Fruit fly (Drosophila melanogaster): ENCODE results near the gene Polr3C.

Gene Polr3C

DNA sequence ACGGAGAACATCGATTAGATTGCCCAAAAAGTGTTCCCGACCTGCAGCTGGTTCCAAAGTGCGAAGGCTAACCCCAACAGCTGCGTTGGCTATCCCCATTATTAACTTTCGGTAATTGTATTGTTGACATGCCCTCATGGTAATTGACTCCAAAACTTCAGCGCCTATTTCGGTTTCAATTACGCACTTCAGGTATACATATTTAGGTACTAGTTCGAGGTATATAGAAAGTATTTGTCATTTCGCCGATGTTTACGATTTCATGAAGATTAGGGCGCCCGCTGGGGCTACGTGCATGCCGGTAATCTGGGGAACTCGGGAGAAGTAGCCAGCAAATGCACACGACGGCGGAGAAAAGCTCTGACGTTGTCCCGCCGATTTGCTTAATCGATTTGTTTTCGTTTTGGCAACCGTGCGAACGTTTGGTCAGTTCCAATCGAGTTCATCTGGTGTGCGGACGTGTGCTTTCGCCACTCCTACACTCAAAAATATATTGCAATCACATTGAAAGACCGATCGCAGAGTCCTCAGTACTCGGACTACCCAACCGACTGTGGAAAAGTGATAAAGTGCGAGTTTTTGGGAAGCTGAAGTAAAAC lies 19.1 kb upstream of the Polr3C start (continued):
- TF ChIP-seq Dll (GFP tag; IDR thresholded peaks at IDR 0.05; ENCODE audit: partially characterized antibody), result no peak
- no peak for TF ChIP-seq slp2 (GFP tag; optimal IDR thresholded peaks at IDR 0.05)
- no peak for TF ChIP-seq Bdp1 (GFP tag; optimal IDR thresholded peaks at IDR 0.05)
- TF ChIP-seq exex (tag; optimal IDR thresholded peaks at IDR 0.05), result peak; percentile 58
- no peak for TF ChIP-seq grn (GFP tag; optimal IDR thresholded peaks at IDR 0.05)
- peak; percentile 20; the same call in 1 of the 2 replicates for TF ChIP-seq CG32532 (GFP tag; IDR thresholded peaks at IDR 0.05)
- peak; percentile 2 for TF ChIP-seq CG18599 (GFP tag; optimal IDR thresholded peaks at IDR 0.05)
- TF ChIP-seq CG9932 (GFP tag; IDR thresholded peaks at IDR 0.05), result peak; percentile 24; the same call in 1 of the 2 replicates

DNA sequence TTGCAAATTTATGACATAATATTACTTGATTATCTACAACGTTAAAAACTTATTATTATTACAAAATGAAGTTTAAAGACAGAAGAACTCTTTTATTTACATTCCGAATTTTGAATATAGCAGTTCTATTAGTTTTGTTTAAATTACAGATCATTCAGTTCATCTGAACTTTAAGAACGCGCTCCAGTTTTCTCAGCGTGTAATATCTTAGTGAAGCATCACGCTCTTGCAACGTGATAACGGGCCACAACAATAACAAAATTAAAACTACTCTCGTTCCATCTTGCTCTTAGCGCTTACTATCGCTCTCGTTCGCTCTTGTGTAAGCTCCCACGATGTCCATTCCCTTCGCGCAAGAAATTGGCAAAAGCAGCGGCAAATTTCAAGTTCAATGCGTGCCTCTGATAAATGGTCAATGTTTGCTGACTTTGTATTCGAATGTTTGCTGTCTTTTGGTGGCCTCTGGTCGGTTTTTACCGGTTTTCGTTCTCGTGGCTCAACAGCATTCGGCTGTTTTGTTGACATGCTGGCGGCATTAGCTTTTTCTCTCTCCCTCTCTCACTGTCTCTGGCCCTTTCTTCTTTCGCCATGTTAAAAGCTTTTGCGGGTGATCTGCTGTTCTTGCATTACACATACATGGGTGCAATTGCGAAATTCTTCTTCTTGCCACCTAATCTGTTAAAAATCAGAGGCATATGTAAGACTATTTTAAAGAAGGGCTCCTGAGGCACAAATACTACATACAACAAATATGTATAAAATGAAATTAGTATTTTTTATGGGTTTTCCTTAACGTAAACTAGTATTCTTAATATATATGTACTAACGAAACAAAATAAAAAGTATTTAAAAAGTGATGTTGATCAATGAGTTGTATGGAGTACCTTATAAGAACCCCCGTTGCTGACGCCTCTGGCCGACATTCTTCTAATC lies 17.3 kb upstream of the Polr3C start:
- TF ChIP-seq sens (GFP tag), result peak; percentile 79
- no peak for TF ChIP-seq sqz (GFP tag; optimal IDR thresholded peaks at IDR 0.05)
- TF ChIP-seq wek (GFP tag; optimal IDR thresholded peaks at IDR 0.05), result no peak
- peak; percentile 33 for TF ChIP-seq Usf (GFP tag; optimal IDR thresholded peaks at IDR 0.05)
- TF ChIP-seq CG7556 (GFP tag; optimal IDR thresholded peaks at IDR 0.05), result peak; percentile 37
- peak; percentile 6 for TF ChIP-seq CG12155 (GFP tag; optimal IDR thresholded peaks at IDR 0.05)
- TF ChIP-seq wor (GFP tag; IDR thresholded peaks at IDR 0.05), result no peak
- no peak for TF ChIP-seq Gug (GFP tag; IDR thresholded peaks at IDR 0.05)
- TF ChIP-seq ato (GFP tag; IDR thresholded peaks at IDR 0.05; ENCODE audit: partially characterized antibody), result no peak
- TF ChIP-seq Hr51 (GFP tag; optimal IDR thresholded peaks at IDR 0.05), result peak in 1 of 2 experiments; percentile 63
- no peak for TF ChIP-seq CG18011 (GFP tag; optimal IDR thresholded peaks at IDR 0.05)
- peak; percentile 4 for TF ChIP-seq CG3163 (GFP tag; optimal IDR thresholded peaks at IDR 0.05)
- TF ChIP-seq CG18599 (GFP tag; optimal IDR thresholded peaks at IDR 0.05), result peak; percentile 67
- peak; percentile 23 for TF ChIP-seq NfI (GFP tag; optimal IDR thresholded peaks at IDR 0.05)
- no peak for TF ChIP-seq eve (GFP tag; optimal IDR thresholded peaks at IDR 0.05)
- TF ChIP-seq inv (GFP tag; IDR thresholded peaks at IDR 0.05; ENCODE audit: partially characterized antibody), result no peak
- TF ChIP-seq Oli (tag; optimal IDR thresholded peaks at IDR 0.05), result peak; percentile 29
- TF ChIP-seq CG3838 (GFP tag; optimal IDR thresholded peaks at IDR 0.05), result no peak
- TF ChIP-seq CG12391 (tag; optimal IDR thresholded peaks at IDR 0.05), result peak; percentile 16
- TF ChIP-seq dysf (GFP tag; IDR thresholded peaks at IDR 0.05), result peak; percentile 43; the same call in 1 of the 3 replicates
- TF ChIP-seq Dref (GFP tag; IDR thresholded peaks at IDR 0.05), result no peak
- no peak for TF ChIP-seq CG15514 (GFP tag; optimal IDR thresholded peaks at IDR 0.05)
- TF ChIP-seq CG17829 (tag; optimal IDR thresholded peaks at IDR 0.05), result peak; percentile 2
- TF ChIP-seq cwo (GFP tag; optimal IDR thresholded peaks at IDR 0.05), result peak; percentile 14
- no peak for TF ChIP-seq CG2875 (GFP tag; optimal IDR thresholded peaks at IDR 0.05)
- TF ChIP-seq so (GFP tag; IDR thresholded peaks at IDR 0.05), result peak; percentile 7; the same call in 1 of the 3 replicates
- TF ChIP-seq CG2678 (tag; optimal IDR thresholded peaks at IDR 0.05), result peak; percentile 68
- TF ChIP-seq CG2712 (tag; optimal IDR thresholded peaks at IDR 0.05), result peak; percentile 23
- TF ChIP-seq wdn (GFP tag; IDR thresholded peaks at IDR 0.05), result no peak
- 0 out of 2 replicates have a peak, but pooled peaks have one; percentile 24 for TF ChIP-seq stc (GFP tag; IDR thresholded peaks at IDR 0.05)
- peak; percentile 8; the same call in 1 of the 2 replicates for TF ChIP-seq CG3847 (GFP tag; IDR thresholded peaks at IDR 0.05)
- no peak for TF ChIP-seq CG8290 (GFP tag; optimal IDR thresholded peaks at IDR 0.05)
- TF ChIP-seq CG8290 (tag; optimal IDR thresholded peaks at IDR 0.05), result peak in 1 of 2 experiments; percentile 22
- TF ChIP-seq klu (GFP tag; IDR thresholded peaks at IDR 0.05), result no peak
- TF ChIP-seq Drgx (GFP tag; IDR thresholded peaks at IDR 0.05), result peak; percentile 55
- TF ChIP-seq CG10209 (GFP tag; optimal IDR thresholded peaks at IDR 0.05), result peak; percentile 24
- TF ChIP-seq Sry-δ (GFP tag; optimal IDR thresholded peaks at IDR 0.05), result no peak
- TF ChIP-seq CG30020 (tag; optimal IDR thresholded peaks at IDR 0.05), result no peak
- peak; percentile 7 for TF ChIP-seq Sox102F (GFP tag; optimal IDR thresholded peaks at IDR 0.05)
